Worm (Caenorhabditis elegans) whole organism, young adult: ENCODE data around the gene F13A2.10.

Source experiments
- D2030.7 ChIP-seq: fragments of 200-800 bp; sonication (Bioruptor generic); IDR thresholded peaks from 2 replicates; pipeline ENCODE4 v1.3.6; 2022; ENCODE audit warnings: missing genetic modification reagents, missing genetic modification characterization, missing compliant biosample characterization
- F23B12.7 ChIP-seq: sonication (generic microtip); optimal IDR thresholded peaks from 2 replicates; lab custom pipeline; 2017; ENCODE audit warnings: missing genetic modification characterization, mild to moderate bottlenecking, missing compliant biosample characterization, antibody characterized with exemption, moderate library complexity; ENCODE audit not compliant: insufficient read depth
- F33H1.4 ChIP-seq: fragments of 200-800 bp; sonication (Bioruptor generic); IDR thresholded peaks from 2 replicates; pipeline ENCODE4 v1.3.6; 2022; ENCODE audit warnings: missing genetic modification reagents, missing genetic modification characterization, missing compliant biosample characterization
- F57C9.4 ChIP-seq: sonication (generic microtip); optimal IDR thresholded peaks from 2 replicates; lab custom pipeline; 2017; ENCODE audit warnings: mild to moderate bottlenecking, missing genetic modification characterization, missing compliant biosample characterization
- K11D2.4 ChIP-seq: fragments of 200-800 bp; sonication (Bioruptor generic); IDR thresholded peaks from 2 replicates; pipeline ENCODE4 v1.3.6; 2022; ENCODE audit warnings: missing genetic modification reagents, missing genetic modification characterization, missing compliant biosample characterization
- T07F8.4 ChIP-seq: sonication (generic microtip); optimal IDR thresholded peaks from 2 replicates; lab custom pipeline; 2016; ENCODE audit warnings: mild to moderate bottlenecking, missing genetic modification characterization, moderate library complexity, missing compliant biosample characterization
- athp-1 ChIP-seq: sonication (generic microtip); optimal IDR thresholded peaks from 2 replicates; lab custom pipeline; 2017; ENCODE audit warnings: mild to moderate bottlenecking, missing genetic modification characterization, missing compliant biosample characterization
- attf-3 ChIP-seq: fragments of 200-800 bp; sonication (Bioruptor generic); conservative IDR thresholded peaks from 2 replicates; pipeline ENCODE4 v1.3.6; 2022; ENCODE audit warnings: missing genetic modification reagents, missing genetic modification characterization, missing compliant biosample characterization
- attf-5 ChIP-seq: fragments of 200-800 bp; sonication (Bioruptor generic); optimal IDR thresholded peaks from 2 replicates; lab custom pipeline; 2018; ENCODE audit warnings: mild to moderate bottlenecking, missing genetic modification characterization, missing compliant biosample characterization
- cebp-1 ChIP-seq, 2 experiments: fragments of 200-800 bp in 1 of 2; sonication (Bioruptor generic) in 1 of 2; sonication (generic microtip) in 1 of 2; IDR thresholded peaks in 1 of 2; optimal IDR thresholded peaks in 1 of 2; 2 replicates each; pipeline versions ENCODE4 v1.3.6 to Lab custom; 2017 to 2022; ENCODE audit warnings: missing compliant biosample characterization in 2 of 2, missing genetic modification characterization in 2 of 2, mild to moderate bottlenecking in 1 of 2, missing genetic modification reagents in 1 of 2, moderate library complexity in 1 of 2
- ceh-91 ChIP-seq: fragments of 200-800 bp; sonication (Bioruptor generic); IDR thresholded peaks from 2 replicates; pipeline ENCODE4 v1.3.6; 2022; ENCODE audit warnings: missing genetic modification reagents, missing genetic modification characterization, missing compliant biosample characterization
- dox-1 ChIP-seq: fragments of 200-800 bp; sonication (Bioruptor generic); IDR thresholded peaks from 2 replicates; pipeline ENCODE4 v1.3.6; 2022; ENCODE audit warnings: missing genetic modification reagents, missing genetic modification characterization, missing compliant biosample characterization
- dpl-1 ChIP-seq: fragments of 150-350 bp; optimal IDR thresholded peaks from 2 replicates; lab custom pipeline; 2014; ENCODE audit warnings: missing biosample characterization, missing genetic modification reagents, missing genetic modification characterization
- efl-1 ChIP-seq: fragments of 150-350 bp; optimal IDR thresholded peaks from 2 replicates; lab custom pipeline; 2014; ENCODE audit warnings: missing biosample characterization, missing genetic modification reagents, missing genetic modification characterization
- egl-18 ChIP-seq: fragments of 200-800 bp; sonication (Bioruptor generic); IDR thresholded peaks from 2 replicates; pipeline ENCODE4 v1.3.6; 2022; ENCODE audit warnings: missing genetic modification reagents, missing genetic modification characterization, missing compliant biosample characterization
- egl-44 ChIP-seq: fragments of 200-800 bp; sonication (Bioruptor generic); IDR thresholded peaks from 2 replicates; pipeline ENCODE4 v1.3.6; 2022; ENCODE audit warnings: missing genetic modification reagents, missing genetic modification characterization, missing compliant biosample characterization
- egrh-3 ChIP-seq: fragments of 200-800 bp; sonication (Bioruptor generic); IDR thresholded peaks from 2 replicates; pipeline ENCODE4 v1.3.6; 2022; ENCODE audit warnings: missing genetic modification reagents, missing genetic modification characterization, missing compliant biosample characterization
- ets-4 ChIP-seq: fragments of 200-800 bp; sonication (Bioruptor generic); optimal IDR thresholded peaks from 2 replicates; lab custom pipeline; 2018; ENCODE audit warnings: mild to moderate bottlenecking, missing genetic modification characterization, missing compliant biosample characterization
- him-1 ChIP-seq: sonication (generic microtip); optimal IDR thresholded peaks from 2 replicates; lab custom pipeline; 2016; ENCODE audit warnings: missing genotype, missing genetic modification reagents, missing genetic modification characterization, missing compliant biosample characterization
- hmg-1.2 ChIP-seq: fragments of 200-800 bp; sonication (Bioruptor generic); IDR thresholded peaks from 2 replicates; pipeline ENCODE4 v1.3.6; 2022; ENCODE audit warnings: missing genetic modification reagents, missing genetic modification characterization, missing compliant biosample characterization
- hrde-1 ChIP-seq: sonication (generic microtip); optimal IDR thresholded peaks from 2 replicates; lab custom pipeline; 2016; ENCODE audit warnings: missing genetic modification characterization, mild to moderate bottlenecking, missing compliant biosample characterization, moderate library complexity, missing genotype, missing genetic modification reagents, borderline replicate concordance
- lin-26 ChIP-seq: fragments of 200-800 bp; sonication (Bioruptor generic); IDR thresholded peaks from 2 replicates; pipeline ENCODE4 v1.3.6; 2022; ENCODE audit warnings: missing genetic modification reagents, missing genetic modification characterization, missing compliant biosample characterization
- lin-35 ChIP-seq, 3 experiments: fragments of 150-350 bp in 2 of 3; sonication (generic microtip) in 1 of 3; optimal IDR thresholded peaks; 2 replicates each; lab custom pipeline; 2014 to 2018; ENCODE audit warnings: missing biosample characterization in 3 of 3, missing genetic modification characterization in 3 of 3, missing genetic modification reagents in 3 of 3
- lin-54 ChIP-seq: fragments of 200-800 bp; sonication (Bioruptor generic); optimal IDR thresholded peaks from 2 replicates; lab custom pipeline; 2018; ENCODE audit warnings: mild to moderate bottlenecking, missing genetic modification characterization, missing compliant biosample characterization
- lsl-1 ChIP-seq: fragments of 200-800 bp; sonication (Bioruptor generic); optimal IDR thresholded peaks from 2 replicates; lab custom pipeline; 2018; ENCODE audit warnings: mild to moderate bottlenecking, missing genetic modification characterization, moderate library complexity, missing compliant biosample characterization
- lsy-27 ChIP-seq: sonication (generic microtip); optimal IDR thresholded peaks from 2 replicates; lab custom pipeline; 2017; ENCODE audit warnings: missing genetic modification characterization, mild to moderate bottlenecking, missing compliant biosample characterization, antibody characterized with exemption, missing genotype, borderline replicate concordance; ENCODE audit not compliant: insufficient read depth
- madf-3 ChIP-seq: fragments of 200-800 bp; sonication (Bioruptor generic); IDR thresholded peaks from 2 replicates; pipeline ENCODE4 v1.3.6; 2022; ENCODE audit warnings: missing genetic modification reagents, missing genetic modification characterization, missing compliant biosample characterization
- madf-6 ChIP-seq: fragments of 200-800 bp; sonication (Bioruptor generic); IDR thresholded peaks from 2 replicates; pipeline ENCODE4 v1.3.6; 2022; ENCODE audit warnings: missing genetic modification reagents, missing genetic modification characterization, missing compliant biosample characterization
- madf-8 ChIP-seq: fragments of 200-800 bp; sonication (Bioruptor generic); conservative IDR thresholded peaks from 2 replicates; pipeline ENCODE4 v1.3.6; 2022; ENCODE audit warnings: missing genetic modification reagents, missing genetic modification characterization, missing compliant biosample characterization
- mcd-1 ChIP-seq: fragments of 200-800 bp; sonication (Bioruptor generic); IDR thresholded peaks from 2 replicates; pipeline ENCODE4 v1.3.6; 2022; ENCODE audit warnings: missing genetic modification reagents, missing genetic modification characterization, missing compliant biosample characterization
- mes-4 ChIP-seq: sonication (generic microtip); optimal IDR thresholded peaks from 2 replicates; lab custom pipeline; 2016; ENCODE audit warnings: missing genotype, missing genetic modification characterization, missing compliant biosample characterization
- nhr-80 ChIP-seq: sonication (generic microtip); optimal IDR thresholded peaks from 2 replicates; lab custom pipeline; 2016; ENCODE audit warnings: missing genetic modification characterization, missing compliant biosample characterization
- pbrm-1 ChIP-seq: fragments of 200-800 bp; sonication (Bioruptor generic); IDR thresholded peaks from 2 replicates; pipeline ENCODE4 v1.3.6; 2022; ENCODE audit warnings: missing genetic modification reagents, missing genetic modification characterization, missing compliant biosample characterization
- rec-8 ChIP-seq, 2 experiments: sonication (generic microtip); optimal IDR thresholded peaks; 2 replicates each; lab custom pipeline; 2016; ENCODE audit warnings: mild to moderate bottlenecking in 2 of 2, missing genetic modification characterization in 2 of 2, missing genetic modification reagents in 2 of 2, missing genotype in 2 of 2, missing biosample characterization in 1 of 2, missing compliant biosample characterization in 1 of 2, moderate library complexity in 1 of 2
- repo-1 ChIP-seq: sonication (generic microtip); optimal IDR thresholded peaks from 2 replicates; lab custom pipeline; 2017; ENCODE audit warnings: mild to moderate bottlenecking, missing genetic modification characterization, missing compliant biosample characterization
- snpc-1.1 ChIP-seq: sonication (generic microtip); optimal IDR thresholded peaks from 2 replicates; lab custom pipeline; 2017; ENCODE audit warnings: missing genetic modification characterization, mild to moderate bottlenecking, missing compliant biosample characterization, antibody characterized with exemption, moderate library complexity, missing genotype, missing genetic modification reagents; ENCODE audit not compliant: insufficient read depth
- snpc-3.4 ChIP-seq: sonication (generic microtip); optimal IDR thresholded peaks from 2 replicates; lab custom pipeline; 2017; ENCODE audit warnings: missing genetic modification characterization, mild to moderate bottlenecking, missing compliant biosample characterization, antibody characterized with exemption, moderate library complexity, missing genotype, missing genetic modification reagents
- tlf-1 ChIP-seq: fragments of 200-800 bp; sonication (Bioruptor generic); optimal IDR thresholded peaks from 2 replicates; lab custom pipeline; 2018; ENCODE audit warnings: mild to moderate bottlenecking, missing genetic modification characterization, missing compliant biosample characterization
- xnd-1 ChIP-seq: sonication (generic microtip); optimal IDR thresholded peaks from 2 replicates; lab custom pipeline; 2016; ENCODE audit warnings: missing genotype, missing genetic modification reagents, missing genetic modification characterization, missing compliant biosample characterization
- zfh-2 ChIP-seq: fragments of 200-800 bp; sonication (Bioruptor generic); conservative IDR thresholded peaks from 2 replicates; pipeline ENCODE4 v1.3.6; 2022; ENCODE audit warnings: missing genetic modification reagents, missing genetic modification characterization, missing compliant biosample characterization
- ztf-26 ChIP-seq: sonication (generic microtip); optimal IDR thresholded peaks from 2 replicates; lab custom pipeline; 2017; ENCODE audit warnings: missing genetic modification characterization, missing compliant biosample characterization
- ztf-28 ChIP-seq: fragments of 200-800 bp; sonication (Bioruptor generic); IDR thresholded peaks from 2 replicates; pipeline ENCODE4 v1.3.6; 2022; ENCODE audit warnings: missing genetic modification reagents, missing genetic modification characterization, missing compliant biosample characterization

The F13A2.10 gene

DNA sequence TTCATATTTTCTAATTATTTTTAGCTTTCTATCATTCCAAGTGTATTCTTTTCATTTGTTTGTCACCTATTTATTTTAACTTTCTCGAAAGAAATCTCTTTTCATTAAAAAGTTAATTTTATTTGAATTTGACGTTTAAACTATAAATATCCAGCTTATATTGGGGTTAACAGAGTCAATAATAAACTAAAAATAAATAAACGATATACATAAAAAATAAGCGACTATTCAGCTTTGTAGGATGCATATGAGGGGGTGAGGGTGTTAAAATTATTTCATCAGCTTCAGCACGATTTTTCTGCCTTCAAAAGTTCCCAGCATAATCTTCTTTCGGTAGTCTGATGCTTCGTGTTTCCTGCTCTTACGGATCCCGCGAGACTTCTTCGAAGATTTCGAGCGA is 12.4 kb downstream of the F13A2.10 start (continued):
- TF ChIP-seq snpc-1.1 (tag; lab: Kevin White, UChicago) (no peak), rec-8 (tag; optimal IDR thresholded peaks at IDR 0.05; lab: Kevin White, UChicago) (peak in 1 of 2 experiments; percentile 24), ztf-26 (tag; lab: Kevin White, UChicago) (no peak), hrde-1 (tag; lab: Kevin White, UChicago) (peak; percentile 15), madf-3 (GFP tag; lab: Robert Waterston, UW) (no peak), madf-6 (GFP tag; lab: Robert Waterston, UW) (peak; percentile 59)

DNA sequence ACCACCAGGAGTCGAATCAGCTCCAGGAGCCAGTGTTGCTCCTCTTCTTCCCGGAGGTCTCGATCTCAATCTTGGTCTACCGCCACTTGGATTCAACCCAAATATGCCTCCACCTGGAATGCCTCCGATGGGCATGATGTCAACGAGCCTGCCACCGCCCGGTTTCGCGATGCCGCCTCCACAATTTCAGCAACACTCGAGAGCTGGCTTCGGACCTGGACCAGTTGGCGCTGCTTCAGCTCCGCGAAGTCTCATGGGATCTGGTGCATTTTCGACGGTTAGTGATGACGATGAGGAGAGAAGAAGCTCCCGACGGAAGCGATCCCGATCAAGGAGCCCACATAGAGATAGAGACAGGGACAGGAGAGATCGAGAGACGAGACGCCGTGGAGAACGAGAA is 13.1 kb downstream of the F13A2.10 start:
- TF ChIP-seq F57C9.4 (no peak), egl-18 (GFP tag; lab: Robert Waterston, UW) (no peak), lsy-27 (no peak), zfh-2 (GFP tag; lab: Robert Waterston, UW) (peak; percentile 85), D2030.7 (GFP tag; lab: Robert Waterston, UW) (no peak), egrh-3 (peak; percentile 51; the same call in 1 of the 2 replicates), K11D2.4 (no peak), T07F8.4 (tag; lab: Kevin White, UChicago) (no peak), him-1 (tag; lab: Kevin White, UChicago) (no peak), lsl-1 (no peak), repo-1 (tag; lab: Kevin White, UChicago) (no peak)

DNA sequence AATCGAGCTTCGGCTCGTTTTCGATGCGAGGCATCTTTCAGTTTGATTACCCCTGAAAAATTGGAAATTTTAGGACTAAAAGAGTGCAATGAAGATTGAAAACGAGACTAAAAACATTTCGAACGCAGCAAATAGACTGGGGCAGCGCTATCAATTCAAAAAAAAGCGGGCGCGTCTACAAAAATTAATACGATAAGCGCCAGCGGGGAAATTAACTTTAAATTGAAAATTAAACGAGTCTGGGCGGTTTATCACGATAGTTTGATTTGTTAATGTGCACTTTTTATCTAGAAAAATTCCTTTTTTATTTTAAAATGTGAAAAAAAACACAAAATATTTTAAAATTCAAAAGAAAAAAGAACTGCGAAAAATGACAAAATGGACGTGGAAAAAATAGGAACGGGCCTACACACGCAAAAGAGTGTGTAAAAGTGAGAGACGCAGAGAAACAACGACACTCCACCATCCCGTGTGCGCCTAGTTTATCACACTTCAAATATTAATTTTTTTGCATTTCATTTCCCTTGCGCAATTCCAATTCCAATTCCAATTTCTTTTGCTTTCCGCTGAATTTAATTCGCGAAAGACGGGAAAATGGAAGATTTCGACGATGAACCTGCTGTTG is 14.7 kb downstream of the F13A2.10 start, which contains the start of the genes gmpr-1 and fipp-1:
gmpr-1 (minus strand) TSS at position 75 of the 625 bp plus-strand sequence.
fipp-1 (plus strand) TSS at position 499 of the 625 bp plus-strand sequence.
- peak; percentile 99 for TF ChIP-seq hmg-1.2 (GFP tag; lab: Robert Waterston, UW)
- TF ChIP-seq dpl-1: peak; percentile 58
- peak; percentile 53; the same call in 1 of the 2 replicates for TF ChIP-seq mcd-1 (GFP tag; lab: Robert Waterston, UW)
- peak; percentile 97 for TF ChIP-seq attf-3 (GFP tag; lab: Robert Waterston, UW)
- peak; percentile 85 for TF ChIP-seq madf-8 (GFP tag; lab: Robert Waterston, UW)
- TF ChIP-seq attf-5: no peak
- no peak for TF ChIP-seq lin-26
- no peak for TF ChIP-seq ztf-28 (GFP tag; lab: Robert Waterston, UW)
- peak; percentile 85 for TF ChIP-seq efl-1 (GFP tag; lab: Kevin White, UChicago)
- peak in 1 of 3 experiments; percentile 55 for TF ChIP-seq lin-35 (GFP tag; optimal IDR thresholded peaks at IDR 0.05; lab: Kevin White, UChicago)
- peak; percentile 58; the same call in 1 of the 2 replicates for TF ChIP-seq D2030.7 (GFP tag; lab: Robert Waterston, UW)
- peak; percentile 10 for TF ChIP-seq F23B12.7
- peak; percentile 74 for TF ChIP-seq xnd-1 (tag; lab: Kevin White, UChicago)
- peak; percentile 36 for TF ChIP-seq tlf-1 (GFP tag; lab: Kevin White, UChicago)
- TF ChIP-seq dox-1 (GFP tag; lab: Robert Waterston, UW): 0 out of 2 replicates have a peak, but pooled peaks have one; percentile 42
- peak; percentile 89 for TF ChIP-seq madf-6 (GFP tag; lab: Robert Waterston, UW)
- no peak for TF ChIP-seq egl-44
- TF ChIP-seq ceh-91 (GFP tag; lab: Robert Waterston, UW): peak; percentile 60; the same call in 1 of the 2 replicates
- peak; percentile 63 for TF ChIP-seq lsl-1
- peak; percentile 10 for TF ChIP-seq athp-1 (tag; lab: Kevin White, UChicago)
- peak; percentile 32 for TF ChIP-seq lin-54 (GFP tag; lab: Kevin White, UChicago)
- TF ChIP-seq mes-4 (tag; lab: Kevin White, UChicago): no peak
- peak; percentile 17 for TF ChIP-seq snpc-3.4 (tag; lab: Kevin White, UChicago)
- no peak for TF ChIP-seq cebp-1 (GFP tag; IDR thresholded peaks at IDR 0.05; lab: Robert Waterston, UW)
- TF ChIP-seq cebp-1 (tag; optimal IDR thresholded peaks at IDR 0.05; lab: Kevin White, UChicago): peak; percentile 16
- TF ChIP-seq F33H1.4: peak; percentile 46
- TF ChIP-seq pbrm-1 (GFP tag; lab: Robert Waterston, UW): no peak
- peak; percentile 47 for TF ChIP-seq nhr-80 (tag; lab: Kevin White, UChicago)
- no peak for TF ChIP-seq ets-4 (GFP tag; lab: Kevin White, UChicago)
